Worm (Caenorhabditis elegans) whole organism, L1 larva: ENCODE data around the gene R04B5.11.

Experiments
- C34B4.2 ChIP-seq: sonication (generic microtip); optimal IDR thresholded peaks from 2 replicates; lab custom pipeline; 2017; ENCODE audit warnings: mild to moderate bottlenecking, missing genetic modification characterization, missing compliant biosample characterization
- alr-1 ChIP-seq: fragments of 200-800 bp; sonication (Bioruptor generic); optimal IDR thresholded peaks from 2 replicates; lab custom pipeline; 2018; ENCODE audit warnings: borderline replicate concordance, mild to moderate bottlenecking, missing genetic modification characterization, missing compliant biosample characterization
- ama-1 ChIP-seq: fragments of 150-350 bp; optimal IDR thresholded peaks from 2 replicates; lab custom pipeline; 2014
- blmp-1 ChIP-seq: fragments of 150-350 bp; optimal IDR thresholded peaks from 2 replicates; lab custom pipeline; 2014; ENCODE audit warnings: missing biosample characterization, missing genetic modification characterization
- ceh-8 ChIP-seq: fragments of 200-800 bp; sonication (Bioruptor generic); optimal IDR thresholded peaks from 2 replicates; lab custom pipeline; 2018; ENCODE audit warnings: mild to moderate bottlenecking, missing genetic modification characterization, moderate library complexity, missing compliant biosample characterization
- ceh-88 ChIP-seq: fragments of 200-800 bp; sonication (Bioruptor generic); IDR thresholded peaks from 2 replicates; pipeline ENCODE4 v1.3.6; 2022; ENCODE audit warnings: missing genetic modification characterization, missing compliant biosample characterization
- ceh-90 ChIP-seq: sonication (generic microtip); optimal IDR thresholded peaks from 2 replicates; lab custom pipeline; 2016; ENCODE audit warnings: missing genetic modification characterization, missing compliant biosample characterization
- dpl-1 ChIP-seq, 3 experiments: fragments of 150-350 bp in 2 of 3; sonication (generic microtip) in 1 of 3; optimal IDR thresholded peaks; 2 replicates each; lab custom pipeline; 2014 to 2017; ENCODE audit warnings: missing biosample characterization in 3 of 3, missing genetic modification characterization in 3 of 3, missing genetic modification reagents in 3 of 3
- dsc-1 ChIP-seq: sonication (generic microtip); optimal IDR thresholded peaks from 2 replicates; lab custom pipeline; 2016; ENCODE audit warnings: mild to moderate bottlenecking, missing genetic modification characterization, missing compliant biosample characterization
- efl-1 ChIP-seq, 4 experiments: fragments of 150-350 bp; optimal IDR thresholded peaks in 3 of 4; peaks in 1 of 4; 1 replicate in 1 of 4; 2 replicates in 3 of 4; lab custom pipeline; 2014; ENCODE audit warnings: missing biosample characterization in 2 of 4, missing genetic modification characterization in 2 of 4, missing genetic modification reagents in 2 of 4
- efl-3 ChIP-seq: fragments of 200-800 bp; sonication (Bioruptor generic); optimal IDR thresholded peaks from 2 replicates; lab custom pipeline; 2018; ENCODE audit warnings: mild to moderate bottlenecking, missing genetic modification characterization, missing compliant biosample characterization
- egl-13 ChIP-seq: sonication (generic microtip); optimal IDR thresholded peaks from 2 replicates; lab custom pipeline; 2016; ENCODE audit warnings: missing genotype, missing genetic modification reagents, missing genetic modification characterization, missing compliant biosample characterization
- elt-2 ChIP-seq: sonication (generic microtip); optimal IDR thresholded peaks from 2 replicates; lab custom pipeline; 2016; ENCODE audit warnings: missing genetic modification characterization, mild to moderate bottlenecking, inconsistent platforms, missing compliant biosample characterization, missing genetic modification reagents
- elt-3 ChIP-seq, 6 experiments: fragments of 150-350 bp in 1 of 6; sonication (generic microtip); optimal IDR thresholded peaks; 2 replicates each; lab custom pipeline; 2017 to 2018; ENCODE audit warnings: missing biosample characterization in 6 of 6, missing genetic modification characterization in 6 of 6, inconsistent platforms in 1 of 6
- fkh-8 ChIP-seq: sonication (generic microtip); optimal IDR thresholded peaks from 2 replicates; lab custom pipeline; 2016; ENCODE audit warnings: mild to moderate bottlenecking, missing genetic modification characterization, missing compliant biosample characterization
- hpl-2 ChIP-seq: fragments of 150-350 bp; optimal IDR thresholded peaks from 2 replicates; lab custom pipeline; 2014; ENCODE audit warnings: missing biosample characterization, missing genetic modification reagents, missing genetic modification characterization
- jun-1 ChIP-seq: fragments of 150-350 bp; optimal IDR thresholded peaks from 2 replicates; lab custom pipeline; 2014; ENCODE audit warnings: missing biosample characterization, missing genetic modification reagents, missing genetic modification characterization
- lin-14 ChIP-seq: fragments of 200-800 bp; sonication (Bioruptor generic); optimal IDR thresholded peaks from 2 replicates; lab custom pipeline; 2018; ENCODE audit warnings: mild to moderate bottlenecking, missing genetic modification characterization, moderate library complexity, missing compliant biosample characterization
- lin-15B ChIP-seq: fragments of 150-350 bp; sonication (generic microtip); optimal IDR thresholded peaks from 3 replicates; lab custom pipeline; 2014; ENCODE audit warnings: missing biosample characterization, missing genetic modification characterization
- lin-35 ChIP-seq, 2 experiments: fragments of 150-350 bp; optimal IDR thresholded peaks; 2 replicates each; lab custom pipeline; 2014; ENCODE audit warnings: missing biosample characterization in 2 of 2, missing genetic modification characterization in 2 of 2, missing genetic modification reagents in 2 of 2
- mef-2 ChIP-seq: fragments of 150-350 bp; optimal IDR thresholded peaks from 2 replicates; lab custom pipeline; 2014; ENCODE audit warnings: missing biosample characterization, missing genetic modification characterization
- mep-1 ChIP-seq: fragments of 150-350 bp; optimal IDR thresholded peaks from 2 replicates; lab custom pipeline; 2014; ENCODE audit warnings: missing biosample characterization, missing genetic modification characterization
- nhr-19 ChIP-seq: fragments of 200-800 bp; sonication (Bioruptor generic); conservative IDR thresholded peaks from 2 replicates; pipeline ENCODE4 v1.3.6; 2022; ENCODE audit warnings: missing genetic modification characterization, missing compliant biosample characterization
- nhr-20 ChIP-seq: sonication (generic microtip); optimal IDR thresholded peaks from 2 replicates; lab custom pipeline; 2016; ENCODE audit warnings: mild to moderate bottlenecking, missing genetic modification characterization, missing compliant biosample characterization
- nhr-28 ChIP-seq: fragments of 150-350 bp; optimal IDR thresholded peaks from 2 replicates; lab custom pipeline; 2014; ENCODE audit warnings: missing biosample characterization, missing genetic modification characterization
- nhr-47 ChIP-seq: sonication (generic microtip); optimal IDR thresholded peaks from 2 replicates; lab custom pipeline; 2016; ENCODE audit warnings: mild to moderate bottlenecking, missing genetic modification characterization, moderate library complexity, missing compliant biosample characterization
- nhr-71 ChIP-seq: sonication (generic microtip); optimal IDR thresholded peaks from 2 replicates; lab custom pipeline; 2016; ENCODE audit warnings: mild to moderate bottlenecking, missing genetic modification characterization, moderate library complexity, missing compliant biosample characterization
- nhr-84 ChIP-seq: sonication (generic microtip); optimal IDR thresholded peaks from 2 replicates; lab custom pipeline; 2017; ENCODE audit warnings: missing biosample characterization, missing genetic modification characterization
- nhr-85 ChIP-seq: sonication (generic microtip); peaks from one replicate; lab custom pipeline; 2016; ENCODE audit warnings: missing genetic modification characterization, inconsistent platforms, missing compliant biosample characterization
- nhr-90 ChIP-seq: sonication (generic microtip); optimal IDR thresholded peaks from 2 replicates; lab custom pipeline; 2016; ENCODE audit warnings: mild to moderate bottlenecking, missing genetic modification characterization, missing compliant biosample characterization; ENCODE audit not compliant: poor library complexity
- pag-3 ChIP-seq: sonication (generic microtip); optimal IDR thresholded peaks from 2 replicates; lab custom pipeline; 2017; ENCODE audit warnings: missing genetic modification characterization, mild to moderate bottlenecking, missing compliant biosample characterization, antibody characterized with exemption, borderline replicate concordance; ENCODE audit not compliant: insufficient read depth
- pax-3 ChIP-seq: fragments of 200-800 bp; sonication (Bioruptor generic); optimal IDR thresholded peaks from 2 replicates; lab custom pipeline; 2018; ENCODE audit warnings: mild to moderate bottlenecking, missing genetic modification characterization, moderate library complexity, missing compliant biosample characterization
- rnt-1 ChIP-seq: sonication (generic microtip); optimal IDR thresholded peaks from 2 replicates; lab custom pipeline; 2016; ENCODE audit warnings: mild to moderate bottlenecking, missing genetic modification characterization, moderate library complexity, missing compliant biosample characterization
- snpc-4 ChIP-seq: fragments of 150-350 bp; optimal IDR thresholded peaks from 2 replicates; lab custom pipeline; 2014; ENCODE audit warnings: missing biosample characterization, missing genetic modification characterization
- snu-23 ChIP-seq: sonication (generic microtip); optimal IDR thresholded peaks from 2 replicates; lab custom pipeline; 2016; ENCODE audit warnings: missing genetic modification characterization, missing compliant biosample characterization
- sox-4 ChIP-seq: sonication (generic microtip); optimal IDR thresholded peaks from 2 replicates; lab custom pipeline; 2016; ENCODE audit warnings: missing genetic modification characterization, missing compliant biosample characterization
- sup-37 ChIP-seq: fragments of 200-800 bp; sonication (Bioruptor generic); optimal IDR thresholded peaks from 2 replicates; lab custom pipeline; 2018; ENCODE audit warnings: mild to moderate bottlenecking, missing genetic modification characterization, missing compliant biosample characterization
- tbx-2 ChIP-seq: sonication (generic microtip); optimal IDR thresholded peaks from 2 replicates; lab custom pipeline; 2016; ENCODE audit warnings: missing genetic modification characterization, missing compliant biosample characterization
- unc-130 ChIP-seq: fragments of 150-350 bp; optimal IDR thresholded peaks from 2 replicates; lab custom pipeline; 2017; ENCODE audit warnings: missing biosample characterization, missing genetic modification characterization, inconsistent platforms
- unc-62 ChIP-seq: fragments of 150-350 bp; optimal IDR thresholded peaks from 2 replicates; lab custom pipeline; 2014; ENCODE audit warnings: missing biosample characterization, missing genetic modification reagents, missing genetic modification characterization
- unc-86 ChIP-seq: sonication (generic microtip); optimal IDR thresholded peaks from 2 replicates; lab custom pipeline; 2016; ENCODE audit warnings: missing genetic modification characterization, missing compliant biosample characterization
- unc-98 ChIP-seq: fragments of 200-800 bp; sonication (Bioruptor generic); IDR thresholded peaks from 2 replicates; pipeline ENCODE4 v1.3.6; 2022; ENCODE audit warnings: missing genetic modification characterization, missing compliant biosample characterization
- xbp-1 ChIP-seq: sonication (generic microtip); optimal IDR thresholded peaks from 2 replicates; lab custom pipeline; 2016; ENCODE audit warnings: missing genetic modification characterization, missing compliant biosample characterization
- zag-1 ChIP-seq: fragments of 150-350 bp; optimal IDR thresholded peaks from 2 replicates; lab custom pipeline; 2014; ENCODE audit warnings: missing biosample characterization, missing genetic modification characterization
- zip-4 ChIP-seq: fragments of 200-800 bp; sonication (Bioruptor generic); optimal IDR thresholded peaks from 2 replicates; lab custom pipeline; 2018; ENCODE audit warnings: mild to moderate bottlenecking, missing genetic modification characterization, moderate library complexity, missing compliant biosample characterization
- ztf-4 ChIP-seq: fragments of 150-350 bp; optimal IDR thresholded peaks from 2 replicates; lab custom pipeline; 2014; ENCODE audit warnings: missing biosample characterization, missing genetic modification characterization

R04B5.11 gene

ce11 chrV:10096932-10097331 is 5.9 kb upstream of the R04B5.11 start:
- TF ChIP-seq dsc-1 (tag; lab: Kevin White, UChicago) (no peak), snu-23 (GFP tag; lab: Kevin White, UChicago) (no peak), unc-62 (GFP tag; lab: Kevin White, UChicago) (no peak), pax-3 (tag; lab: Kevin White, UChicago) (no peak), lin-14 (GFP tag; lab: Kevin White, UChicago) (peak; percentile 10), elt-2 (tag; lab: Kevin White, UChicago) (peak; percentile 77), lin-35 (GFP tag; optimal IDR thresholded peaks at IDR 0.05; lab: Kevin White, UChicago) (no peak), elt-3 (tag; optimal IDR thresholded peaks at IDR 0.05; lab: Kevin White, UChicago) (no peak)

ce11 chrV:10094374-10094773 is 3.3 kb upstream of the R04B5.11 start, which contains the start of gene srd-49:
Gene srd-49 (plus strand): TSS chrV:10094674.
- TF ChIP-seq efl-1 (optimal IDR thresholded peaks at IDR 0.05; lab: Kevin White, UChicago), result no peak
- no peak for TF ChIP-seq efl-1 (GFP tag; optimal IDR thresholded peaks at IDR 0.05 in 1 of 2; lab: Kevin White, UChicago)
- TF ChIP-seq C34B4.2 (tag; lab: Kevin White, UChicago), result no peak
- TF ChIP-seq ceh-90 (tag; lab: Kevin White, UChicago), result no peak
- no peak for TF ChIP-seq alr-1 (tag; lab: Kevin White, UChicago)

DNA sequence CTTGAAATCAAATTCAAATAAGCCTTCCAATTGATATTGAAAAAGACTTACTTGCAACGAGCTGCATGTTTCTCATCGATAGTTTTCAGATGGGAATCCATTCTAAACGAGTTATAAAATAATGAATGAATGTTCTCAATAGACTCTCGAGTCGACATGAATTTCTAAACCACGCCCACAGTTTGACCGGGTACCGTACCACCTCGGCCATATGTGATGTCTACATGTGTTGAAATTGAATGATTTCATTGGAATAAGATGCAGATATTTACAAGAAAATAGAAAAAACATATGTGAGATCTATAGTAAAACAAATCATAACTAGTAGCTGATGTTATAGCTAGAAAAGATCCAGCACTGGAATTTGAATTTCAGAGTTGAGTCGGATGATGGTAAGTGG is 591 bp downstream of the R04B5.11 start, which contains the start of gene R04B5.7:
Gene R04B5.7, minus strand, starts transcription at position 101 of the 400 bp plus-strand sequence.
- TF ChIP-seq unc-86 (tag; lab: Kevin White, UChicago), result no peak
- no peak for TF ChIP-seq zip-4
- TF ChIP-seq nhr-28 (tag; lab: Kevin White, UChicago), result no peak
- TF ChIP-seq sox-4 (tag; lab: Kevin White, UChicago), result no peak
- TF ChIP-seq lin-15B (tag; lab: Kevin White, UChicago), result no peak
- TF ChIP-seq nhr-90 (tag; lab: Kevin White, UChicago), result no peak
- TF ChIP-seq jun-1 (tag; lab: Kevin White, UChicago), result no peak
- no peak for TF ChIP-seq mef-2 (tag; lab: Kevin White, UChicago)
- no peak for TF ChIP-seq dpl-1 (GFP tag; optimal IDR thresholded peaks at IDR 0.05; lab: Kevin White, UChicago)
- TF ChIP-seq snpc-4 (tag; lab: Kevin White, UChicago), result no peak
- TF ChIP-seq unc-130 (tag; lab: Kevin White, UChicago), result no peak
- no peak for TF ChIP-seq ceh-8
- no peak for TF ChIP-seq hpl-2 (GFP tag; lab: Kevin White, UChicago)
- no peak for TF ChIP-seq blmp-1 (tag; lab: Kevin White, UChicago)
- no peak for TF ChIP-seq alr-1 (tag; lab: Kevin White, UChicago)
- TF ChIP-seq rnt-1 (tag; lab: Kevin White, UChicago), result no peak
- TF ChIP-seq lin-14 (GFP tag; lab: Kevin White, UChicago), result no peak

- no peak for TF ChIP-seq pax-3 (tag; lab: Kevin White, UChicago)
- peak; percentile 71 for TF ChIP-seq nhr-20
- no peak for TF ChIP-seq dsc-1 (tag; lab: Kevin White, UChicago)
- TF ChIP-seq nhr-71, result peak; percentile 72
- TF ChIP-seq nhr-85 (tag; lab: Kevin White, UChicago), result peak; percentile 54
- TF ChIP-seq lin-14 (GFP tag; lab: Kevin White, UChicago), result peak; percentile 82
- peak; percentile 5 for TF ChIP-seq mep-1 (tag; lab: Kevin White, UChicago)
- TF ChIP-seq xbp-1 (tag; lab: Kevin White, UChicago), result no peak
- no peak for TF ChIP-seq nhr-47 (tag; lab: Kevin White, UChicago)
- TF ChIP-seq unc-98 (GFP tag; lab: Robert Waterston, UW), result no peak
- TF ChIP-seq snu-23 (GFP tag; lab: Kevin White, UChicago), result peak; percentile 51
- TF ChIP-seq ama-1, result no peak
- peak in 5 of 6 experiments; percentile 83 to 97 (median 91) for TF ChIP-seq elt-3 (tag; optimal IDR thresholded peaks at IDR 0.05; lab: Kevin White, UChicago)
- TF ChIP-seq efl-3 (GFP tag; lab: Kevin White, UChicago), result no peak
- TF ChIP-seq mef-2 (tag; lab: Kevin White, UChicago), result no peak
- TF ChIP-seq egl-13, result no peak
- no peak for TF ChIP-seq ztf-4
- TF ChIP-seq tbx-2 (tag; lab: Kevin White, UChicago), result peak; percentile 12
- no peak for TF ChIP-seq zag-1 (tag; lab: Kevin White, UChicago)
- TF ChIP-seq nhr-84 (tag; lab: Kevin White, UChicago), result no peak
- no peak for TF ChIP-seq ceh-88 (GFP tag; lab: Robert Waterston, UW)
- no peak for TF ChIP-seq fkh-8 (tag; lab: Kevin White, UChicago)
- no peak for TF ChIP-seq sup-37 (GFP tag; lab: Kevin White, UChicago)
- no peak for TF ChIP-seq pag-3 (tag; lab: Kevin White, UChicago)
- peak; percentile 39 for TF ChIP-seq nhr-19
Measured at ce11 chrV:10087103-10087502, 3.9 kb downstream of the R04B5.11 start, which contains the start of gene R04B5.5. Gene R04B5.5 (plus strand): TSS chrV:10087480.
